Fruit fly (Drosophila melanogaster) whole organism, embryonic: ENCODE results near the gene TbCMF46.

Experiments used
- Atf3 ChIP-seq: fragments of 200-800 bp; sonication (Bioruptor generic); optimal IDR thresholded peaks from 3 replicates; lab custom pipeline; 2016; ENCODE audit warnings: missing biosample characterization, missing genetic modification characterization
- B-H1 ChIP-seq: fragments of 200-800 bp; sonication (Bioruptor generic); IDR thresholded peaks from 3 replicates; pipeline ENCODE4 v1.3.6; 2022; ENCODE audit warnings: missing biosample characterization, missing genetic modification characterization
- BEAF-32 ChIP-seq: fragments of 200-800 bp; sonication (Bioruptor generic); optimal IDR thresholded peaks from 3 replicates; lab custom pipeline; 2017; ENCODE audit warnings: missing biosample characterization, missing genetic modification characterization, mild to moderate bottlenecking, moderate library complexity, missing genetic modification reagents
- C15 ChIP-seq: fragments of 200-800 bp; sonication (Bioruptor generic); IDR thresholded peaks from 3 replicates; pipeline ENCODE4 v1.3.6; 2022; ENCODE audit warnings: missing biosample characterization, missing genetic modification characterization
- CG10959 ChIP-seq: fragments of 200-800 bp; sonication (Bioruptor generic); IDR thresholded peaks from 2 replicates; pipeline ENCODE4 v1.3.6; 2022; ENCODE audit warnings: missing biosample characterization, missing genetic modification characterization
- CG12769 ChIP-seq: fragments of 200-800 bp; sonication (Bioruptor generic); optimal IDR thresholded peaks from 2 replicates; lab custom pipeline; 2019; ENCODE audit warnings: missing biosample characterization, mild to moderate bottlenecking, missing genetic modification characterization, moderate library complexity
- CG14050 ChIP-seq: fragments of 200-800 bp; sonication (Bioruptor generic); IDR thresholded peaks from 3 replicates; pipeline ENCODE4 v1.3.6; 2022; ENCODE audit warnings: missing biosample characterization, missing genetic modification characterization
- CG1603 ChIP-seq: fragments of 200-800 bp; sonication (Bioruptor generic); optimal IDR thresholded peaks from 2 replicates; lab custom pipeline; 2019; ENCODE audit warnings: missing biosample characterization, mild to moderate bottlenecking, missing genetic modification characterization, moderate library complexity
- CG16863 ChIP-seq: fragments of 200-800 bp; sonication (Bioruptor generic); optimal IDR thresholded peaks from 3 replicates; lab custom pipeline; 2016; ENCODE audit warnings: missing biosample characterization, missing genetic modification characterization
- CG17186 ChIP-seq: fragments of 200-800 bp; sonication (Bioruptor generic); optimal IDR thresholded peaks from 3 replicates; lab custom pipeline; 2017; ENCODE audit warnings: missing biosample characterization, missing genetic modification reagents, missing genetic modification characterization
- CG17359 ChIP-seq: fragments of 200-800 bp; sonication (Bioruptor generic); optimal IDR thresholded peaks from 3 replicates; lab custom pipeline; 2018; ENCODE audit warnings: missing biosample characterization, mild to moderate bottlenecking, missing genetic modification characterization, moderate library complexity
- CG17568 ChIP-seq: fragments of 200-800 bp; sonication (Bioruptor generic); optimal IDR thresholded peaks from 2 replicates; lab custom pipeline; 2018; ENCODE audit warnings: missing biosample characterization, mild to moderate bottlenecking, missing genetic modification characterization, moderate library complexity
- CG1832 ChIP-seq: fragments of 200-800 bp; sonication (Bioruptor generic); optimal IDR thresholded peaks from 2 replicates; lab custom pipeline; 2017; ENCODE audit warnings: missing biosample characterization, mild to moderate bottlenecking, missing genetic modification characterization, inconsistent platforms
- CG2199 ChIP-seq: fragments of 200-800 bp; sonication (Bioruptor generic); IDR thresholded peaks from 3 replicates; pipeline ENCODE4 v1.3.6; 2022; ENCODE audit warnings: missing biosample characterization, missing genetic modification characterization
- CG30020 ChIP-seq: fragments of 200-800 bp; optimal IDR thresholded peaks from 2 replicates; lab custom pipeline; 2019; ENCODE audit warnings: missing biosample characterization, mild to moderate bottlenecking, missing genetic modification characterization, moderate library complexity
- CG33213 ChIP-seq: fragments of 200-800 bp; sonication (Bioruptor generic); optimal IDR thresholded peaks from 3 replicates; lab custom pipeline; 2016; ENCODE audit warnings: missing biosample characterization, missing genetic modification characterization
- CG34422 ChIP-seq: fragments of 200-800 bp; sonication (Bioruptor generic); IDR thresholded peaks from 3 replicates; pipeline ENCODE4 v1.3.6; 2022; ENCODE audit warnings: missing biosample characterization, missing genetic modification characterization
- CG3726 ChIP-seq: fragments of 200-800 bp; sonication (Bioruptor generic); IDR thresholded peaks from 3 replicates; pipeline ENCODE4, ENCODE4 v1.3.6; 2022; ENCODE audit warnings: missing biosample characterization, missing genetic modification characterization
- CG3995 ChIP-seq: fragments of 200-800 bp; sonication (Bioruptor generic); optimal IDR thresholded peaks from 3 replicates; lab custom pipeline; 2016; ENCODE audit warnings: missing biosample characterization, missing genetic modification characterization
- CG4328 ChIP-seq: fragments of 200-800 bp; sonication (Bioruptor generic); optimal IDR thresholded peaks from 3 replicates; lab custom pipeline; 2017; ENCODE audit warnings: missing biosample characterization, missing genetic modification reagents, missing genetic modification characterization
- CG4360 ChIP-seq: fragments of 200-800 bp; sonication (Bioruptor generic); IDR thresholded peaks from 2 replicates; pipeline ENCODE4 v1.3.6; 2022; ENCODE audit warnings: missing biosample characterization, missing genetic modification characterization
- CG4854 ChIP-seq: fragments of 200-800 bp; sonication (Bioruptor generic); optimal IDR thresholded peaks from 2 replicates; lab custom pipeline; 2016; ENCODE audit warnings: missing biosample characterization, missing genetic modification characterization, inconsistent platforms
- CG8281 ChIP-seq: fragments of 200-800 bp; sonication (Bioruptor generic); optimal IDR thresholded peaks from 2 replicates; lab custom pipeline; 2018; ENCODE audit warnings: missing biosample characterization, mild to moderate bottlenecking, missing genetic modification characterization, moderate library complexity
- CG8765 ChIP-seq: fragments of 200-800 bp; sonication (Bioruptor generic); IDR thresholded peaks from 2 replicates; pipeline ENCODE4 v1.3.6; 2022; ENCODE audit warnings: missing biosample characterization, missing genetic modification characterization
- CG8944 ChIP-seq: fragments of 200-800 bp; sonication (Bioruptor generic); optimal IDR thresholded peaks from 3 replicates; lab custom pipeline; 2016; ENCODE audit warnings: missing biosample characterization, missing genetic modification characterization
- Chrac-16 ChIP-seq: fragments of 200-800 bp; sonication (Bioruptor generic); optimal IDR thresholded peaks from 3 replicates; lab custom pipeline; 2016; ENCODE audit warnings: missing biosample characterization, missing genetic modification characterization
- Ets65A ChIP-seq: fragments of 200-800 bp; sonication (Bioruptor generic); peaks from one replicate; lab custom pipeline; 2016; ENCODE audit warnings: missing biosample characterization, missing genetic modification characterization
- HmgD ChIP-seq: fragments of 200-800 bp; sonication (Bioruptor generic); optimal IDR thresholded peaks from 3 replicates; lab custom pipeline; 2016; ENCODE audit warnings: missing biosample characterization, missing genetic modification characterization
- MESR4 ChIP-seq: fragments of 200-800 bp; sonication (Bioruptor generic); optimal IDR thresholded peaks from 2 replicates; lab custom pipeline; 2018; ENCODE audit warnings: missing biosample characterization, mild to moderate bottlenecking, missing genetic modification characterization, moderate library complexity
- Med ChIP-seq: fragments of 200-800 bp; sonication (Bioruptor generic); peaks from one replicate; lab custom pipeline; 2016; ENCODE audit warnings: missing biosample characterization, missing genetic modification characterization, mild to moderate bottlenecking, inconsistent platforms, moderate library complexity
- NC2α ChIP-seq: fragments of 200-800 bp; sonication (Bioruptor generic); optimal IDR thresholded peaks from 2 replicates; lab custom pipeline; 2016; ENCODE audit warnings: missing biosample characterization, missing genetic modification characterization
- Nf-YA ChIP-seq: fragments of 200-800 bp; sonication (Bioruptor generic); IDR thresholded peaks from 2 replicates; pipeline ENCODE4 v1.3.6; 2022; ENCODE audit warnings: missing biosample characterization, missing genetic modification characterization
- Poxn ChIP-seq: fragments of 200-800 bp; sonication (Bioruptor generic); IDR thresholded peaks from 2 replicates; pipeline ENCODE4 v1.3.6; 2022; ENCODE audit warnings: missing biosample characterization, missing genetic modification characterization
- Sox100B ChIP-seq: fragments of 200-800 bp; sonication (Bioruptor generic); optimal IDR thresholded peaks from 3 replicates; lab custom pipeline; 2018; ENCODE audit warnings: missing biosample characterization, mild to moderate bottlenecking, missing genetic modification characterization
- cwo ChIP-seq: fragments of 200-800 bp; sonication (Bioruptor generic); optimal IDR thresholded peaks from 3 replicates; lab custom pipeline; 2017; ENCODE audit warnings: missing biosample characterization, missing genetic modification characterization, mild to moderate bottlenecking, moderate library complexity, missing genetic modification reagents
- ems ChIP-seq: fragments of 200-800 bp; sonication (Bioruptor generic); optimal IDR thresholded peaks from 3 replicates; lab custom pipeline; 2016; ENCODE audit warnings: missing biosample characterization, missing genetic modification characterization
- en ChIP-seq: fragments of 200-800 bp; sonication (Bioruptor generic); optimal IDR thresholded peaks from 2 replicates; lab custom pipeline; 2016; ENCODE audit warnings: missing biosample characterization, missing genetic modification characterization
- gcm ChIP-seq: fragments of 200-800 bp; sonication (Bioruptor generic); optimal IDR thresholded peaks from 2 replicates; lab custom pipeline; 2019; ENCODE audit warnings: missing biosample characterization, mild to moderate bottlenecking, missing genetic modification characterization, moderate library complexity
- gcm2 ChIP-seq: fragments of 200-800 bp; sonication (Bioruptor generic); optimal IDR thresholded peaks from 2 replicates; lab custom pipeline; 2016; ENCODE audit warnings: missing biosample characterization, missing genetic modification characterization
- hkb ChIP-seq, 2 experiments: fragments of 200-800 bp in 1 of 2; fragments of >200 bp in 1 of 2; sonication (Bioruptor generic) in 1 of 2; IDR thresholded peaks in 1 of 2; optimal IDR thresholded peaks in 1 of 2; 2 replicates each; pipeline versions ENCODE4 v1.3.6 to Lab custom; 2017 to 2022; ENCODE audit warnings: missing biosample characterization in 1 of 2, missing genetic modification characterization in 1 of 2
- ind ChIP-seq: fragments of 200-800 bp; sonication (Bioruptor generic); optimal IDR thresholded peaks from 3 replicates; lab custom pipeline; 2016; ENCODE audit warnings: missing biosample characterization, missing genetic modification characterization
- nerfin-2 ChIP-seq: fragments of 200-800 bp; sonication (Bioruptor generic); IDR thresholded peaks from 2 replicates; pipeline ENCODE4 v1.3.6; 2022; ENCODE audit warnings: missing biosample characterization, missing genetic modification characterization; ENCODE audit not compliant: partially characterized antibody
- prd ChIP-seq, 3 experiments: fragments of >200 bp in 2 of 3; fragments of 200-800 bp in 1 of 3; sonication (Bioruptor generic) in 1 of 3; optimal IDR thresholded peaks in 2 of 3; IDR thresholded peaks in 1 of 3; 2 replicates in 2 of 3; 3 replicates in 1 of 3; pipeline versions ENCODE4 v1.3.6 to Lab custom; 2017 to 2022; ENCODE audit warnings: missing biosample characterization in 1 of 3, missing genetic modification characterization in 1 of 3
- sisA ChIP-seq: fragments of 200-800 bp; sonication (Bioruptor generic); IDR thresholded peaks from 2 replicates; pipeline ENCODE4 v1.3.6; 2022; ENCODE audit warnings: missing biosample characterization, missing genetic modification characterization
- sob ChIP-seq: fragments of 200-800 bp; sonication (Bioruptor generic); IDR thresholded peaks from 2 replicates; pipeline ENCODE4 v1.3.6; 2022; ENCODE audit warnings: missing biosample characterization, missing genetic modification characterization
- stc ChIP-seq: fragments of 200-800 bp; sonication (Bioruptor generic); IDR thresholded peaks from 2 replicates; pipeline ENCODE4 v1.3.6; 2022; ENCODE audit warnings: missing biosample characterization, missing genetic modification characterization
- tin ChIP-seq: fragments of 200-800 bp; sonication (Bioruptor generic); optimal IDR thresholded peaks from 3 replicates; lab custom pipeline; 2016; ENCODE audit warnings: missing biosample characterization, missing genetic modification characterization
- toy ChIP-seq: fragments of 200-800 bp; sonication (Bioruptor generic); IDR thresholded peaks from 2 replicates; pipeline ENCODE4 v1.3.6; 2022; ENCODE audit warnings: missing biosample characterization, missing genetic modification characterization
- wdn ChIP-seq: fragments of 200-800 bp; sonication (Bioruptor generic); IDR thresholded peaks from 2 replicates; pipeline ENCODE4 v1.3.6; 2022; ENCODE audit warnings: missing biosample characterization, missing genetic modification characterization

Gene TbCMF46

dm6 chr2L:9956993-9957652 is 32.5 kb upstream of the TbCMF46 start, which contains the start of the genes CG4658 and CG5846 (continued):
- TF ChIP-seq CG3995, result peak; percentile 36
- peak; percentile 78; the same call in 2 of the 3 replicates for TF ChIP-seq C15
- TF ChIP-seq nerfin-2 (GFP tag; lab: Robert Waterston, UW), result no peak
- TF ChIP-seq Ets65A (GFP tag; lab: Kevin White, UChicago), result peak; percentile 89
- peak; percentile 93 for TF ChIP-seq B-H1
- TF ChIP-seq CG17359, result peak; percentile 96
- TF ChIP-seq CG4328 (GFP tag; lab: Kevin White, UChicago), result peak; percentile 68
- no peak for TF ChIP-seq prd (optimal IDR thresholded peaks at IDR 0.05; lab: Kevin White, UChicago)
- TF ChIP-seq prd (GFP tag; IDR thresholded peaks at IDR 0.05; lab: Robert Waterston, UW), result peak; percentile 98
- peak; percentile 75 for TF ChIP-seq CG4854 (GFP tag; lab: Kevin White, UChicago)
- TF ChIP-seq ems (GFP tag; lab: Kevin White, UChicago), result peak; percentile 80
- peak; percentile 65 for TF ChIP-seq CG17186
- peak; percentile 62 for TF ChIP-seq Poxn (GFP tag; lab: Robert Waterston, UW)
- peak; percentile 77 for TF ChIP-seq CG8765 (GFP tag; lab: Robert Waterston, UW)
- TF ChIP-seq Sox100B (GFP tag; lab: Kevin White, UChicago), result peak; percentile 91
- TF ChIP-seq CG8281, result peak; percentile 74
- peak; percentile 95 for TF ChIP-seq ind (GFP tag; lab: Kevin White, UChicago)
- TF ChIP-seq CG17568 (GFP tag; lab: Kevin White, UChicago), result no peak
- peak; percentile 78 for TF ChIP-seq CG30020 (tag; lab: Kevin White, UChicago)
- peak; percentile 88 for TF ChIP-seq Med
- TF ChIP-seq CG1603, result peak; percentile 71
- peak; percentile 42 for TF ChIP-seq CG33213 (GFP tag; lab: Kevin White, UChicago)
- peak; percentile 88 for TF ChIP-seq Nf-YA
- TF ChIP-seq NC2α (GFP tag; lab: Kevin White, UChicago), result peak; percentile 83
- TF ChIP-seq sisA (GFP tag; lab: Robert Waterston, UW), result peak; percentile 93
- peak; percentile 87 for TF ChIP-seq wdn (GFP tag; lab: Robert Waterston, UW)
- TF ChIP-seq Chrac-16 (GFP tag; lab: Kevin White, UChicago), result peak; percentile 96
- peak; percentile 76 for TF ChIP-seq toy (GFP tag; lab: Robert Waterston, UW)
- TF ChIP-seq sob (GFP tag; lab: Robert Waterston, UW), result peak; percentile 94
- peak; percentile 82 for TF ChIP-seq cwo
- TF ChIP-seq CG3726, result peak; percentile 94
- TF ChIP-seq CG4360 (GFP tag; lab: Robert Waterston, UW), result peak; percentile 38; the same call in 1 of the 2 replicates
- TF ChIP-seq CG10959 (GFP tag; lab: Robert Waterston, UW), result peak; percentile 89; the same call in 1 of the 2 replicates
- peak; percentile 87 for TF ChIP-seq CG16863 (GFP tag; lab: Kevin White, UChicago)
- TF ChIP-seq CG2199 (GFP tag; lab: Robert Waterston, UW), result peak; percentile 77; the same call in 2 of the 3 replicates
- peak; percentile 96 for TF ChIP-seq CG34422
- TF ChIP-seq stc (GFP tag; lab: Robert Waterston, UW), result peak; percentile 98
- TF ChIP-seq en (GFP tag; lab: Kevin White, UChicago), result peak; percentile 13
- peak; percentile 19 for TF ChIP-seq BEAF-32 (GFP tag; lab: Kevin White, UChicago)
- TF ChIP-seq HmgD, result peak; percentile 23
- TF ChIP-seq tin, result peak; percentile 92
- peak; percentile 80 for TF ChIP-seq CG8944 (GFP tag; lab: Kevin White, UChicago)
- peak; percentile 60 for TF ChIP-seq MESR4 (GFP tag; lab: Kevin White, UChicago)
- peak; percentile 90 for TF ChIP-seq CG14050
- no peak for TF ChIP-seq CG1832 (GFP tag; lab: Kevin White, UChicago)
- peak; percentile 25 for TF ChIP-seq gcm2 (GFP tag; lab: Kevin White, UChicago)
- TF ChIP-seq hkb (optimal IDR thresholded peaks at IDR 0.05; lab: Kevin White, UChicago), result no peak
- peak; percentile 96 for TF ChIP-seq hkb (GFP tag; IDR thresholded peaks at IDR 0.05; lab: Robert Waterston, UW)
- peak; percentile 96 for TF ChIP-seq gcm
- TF ChIP-seq Atf3 (GFP tag; lab: Kevin White, UChicago), result peak; percentile 68
- TF ChIP-seq CG12769, result no peak
